Worm (Caenorhabditis elegans) whole organism, late embryonic: ENCODE data around the gene ptr-3.

Experiments
- C38D4.7 ChIP-seq: fragments of 200-800 bp; sonication (Bioruptor generic); optimal IDR thresholded peaks from 2 replicates; lab custom pipeline; 2018; ENCODE audit warnings: mild to moderate bottlenecking, missing genetic modification characterization, moderate library complexity, missing compliant biosample characterization
- Y22D7AL.16 ChIP-seq: sonication (generic microtip); optimal IDR thresholded peaks from 2 replicates; lab custom pipeline; 2016; ENCODE audit warnings: missing genetic modification characterization, missing compliant biosample characterization
- ama-1 ChIP-seq: fragments of 150-350 bp; optimal IDR thresholded peaks from 2 replicates; lab custom pipeline; 2014
- ceh-6 ChIP-seq: fragments of 200-800 bp; sonication (Bioruptor generic); optimal IDR thresholded peaks from 2 replicates; lab custom pipeline; 2018; ENCODE audit warnings: mild to moderate bottlenecking, missing genetic modification characterization, missing compliant biosample characterization
- dmd-4 ChIP-seq: sonication (generic microtip); optimal IDR thresholded peaks from 2 replicates; lab custom pipeline; 2016; ENCODE audit warnings: borderline replicate concordance, missing genetic modification characterization, missing compliant biosample characterization
- dve-1 ChIP-seq: sonication (generic microtip); optimal IDR thresholded peaks from 2 replicates; lab custom pipeline; 2017; ENCODE audit warnings: antibody characterized with exemption, mild to moderate bottlenecking, missing genetic modification characterization, missing compliant biosample characterization
- ets-4 ChIP-seq: sonication (generic microtip); optimal IDR thresholded peaks from 2 replicates; lab custom pipeline; 2016; ENCODE audit warnings: missing genetic modification characterization, missing compliant biosample characterization
- fkh-10 ChIP-seq: fragments of 150-350 bp; optimal IDR thresholded peaks from 2 replicates; lab custom pipeline; 2014; ENCODE audit warnings: missing biosample characterization, missing genetic modification reagents, missing genetic modification characterization
- hlh-13 ChIP-seq: fragments of 200-800 bp; sonication (Bioruptor generic); optimal IDR thresholded peaks from 2 replicates; lab custom pipeline; 2018; ENCODE audit warnings: mild to moderate bottlenecking, missing genetic modification characterization, missing compliant biosample characterization
- mec-3 ChIP-seq: sonication (generic microtip); optimal IDR thresholded peaks from 2 replicates; lab custom pipeline; 2016; ENCODE audit warnings: borderline replicate concordance, missing genetic modification characterization, missing compliant biosample characterization
- npax-4 ChIP-seq: sonication (generic microtip); optimal IDR thresholded peaks from 2 replicates; lab custom pipeline; 2016; ENCODE audit warnings: missing genetic modification characterization, missing compliant biosample characterization
- pag-3 ChIP-seq: sonication (generic microtip); optimal IDR thresholded peaks from 2 replicates; lab custom pipeline; 2016; ENCODE audit warnings: missing compliant biosample characterization, missing genetic modification characterization, borderline replicate concordance
- pqm-1 ChIP-seq: sonication (generic microtip); optimal IDR thresholded peaks from 2 replicates; lab custom pipeline; 2016; ENCODE audit warnings: missing genetic modification characterization, missing compliant biosample characterization
- unc-55 ChIP-seq: sonication (generic microtip); optimal IDR thresholded peaks from 2 replicates; lab custom pipeline; 2017; ENCODE audit warnings: missing biosample characterization, missing genetic modification reagents, missing genetic modification characterization

- TF ChIP-seq C38D4.7 (GFP tag; lab: Kevin White, UChicago) (no peak), Y22D7AL.16 (tag; lab: Kevin White, UChicago) (no peak), hlh-13 (GFP tag; lab: Kevin White, UChicago) (no peak), ets-4 (tag; lab: Kevin White, UChicago) (no peak), pqm-1 (tag; lab: Kevin White, UChicago) (no peak), mec-3 (tag; lab: Kevin White, UChicago) (no peak), npax-4 (no peak), pag-3 (tag; lab: Kevin White, UChicago) (no peak), dve-1 (no peak), ama-1 (lab: Kevin White, UChicago) (no peak), unc-55 (no peak), ceh-6 (GFP tag; lab: Kevin White, UChicago) (no peak), fkh-10 (GFP tag; lab: Kevin White, UChicago) (no peak), dmd-4 (tag; lab: Kevin White, UChicago) (no peak)
Observed at ce11 chrII:320783-321182, 46.6 kb downstream of the ptr-3 start.
